Worm (Caenorhabditis elegans): ENCODE data around the gene hsd-2.

Gene hsd-2

DNA sequence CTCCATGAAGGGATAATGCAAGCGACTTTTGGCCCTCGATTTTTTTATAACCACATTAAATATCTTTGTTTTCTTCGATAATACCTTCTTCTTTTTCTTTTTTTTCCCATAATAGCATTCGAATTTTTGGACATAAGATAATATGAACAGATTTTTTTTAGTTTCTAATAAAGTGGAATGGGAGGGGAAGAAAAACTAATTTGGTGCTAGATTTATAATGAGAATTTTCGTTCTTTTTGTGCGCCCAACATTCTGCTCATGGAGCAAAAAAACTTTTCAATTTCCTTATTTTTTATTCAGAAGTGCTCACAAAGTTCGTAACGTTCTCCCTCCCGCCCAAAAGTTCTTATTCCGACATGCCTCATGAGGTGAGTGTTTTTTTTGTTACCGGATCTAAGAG lies 10.7 kb downstream of the hsd-2 start, which contains the start of gene ZC449.8:
Gene ZC449.8, plus strand, starts transcription at position 301 of the 400 bp plus-strand sequence.
- TF ChIP-seq nhr-21 (tag; optimal IDR thresholded peaks at IDR 0.05), result no peak
- TF ChIP-seq ZK546.5 (tag; optimal IDR thresholded peaks at IDR 0.05), result no peak
- TF ChIP-seq R02D3.7 (tag; optimal IDR thresholded peaks at IDR 0.05), result no peak
- TF ChIP-seq sem-4 (tag; optimal IDR thresholded peaks at IDR 0.05), result no peak
- TF ChIP-seq nhr-11 (tag; optimal IDR thresholded peaks at IDR 0.05), result no peak
- TF ChIP-seq egl-27 (tag; optimal IDR thresholded peaks at IDR 0.05), result no peak
- TF ChIP-seq nhr-25 (tag; optimal IDR thresholded peaks at IDR 0.05), result no peak
- no peak for TF ChIP-seq mdl-1 (tag; optimal IDR thresholded peaks at IDR 0.05)
- no peak for TF ChIP-seq dmd-4 (tag; optimal IDR thresholded peaks at IDR 0.05)
- no peak for TF ChIP-seq sma-3 (GFP tag; optimal IDR thresholded peaks at IDR 0.05)
- no peak for TF ChIP-seq alr-1 (tag; optimal IDR thresholded peaks at IDR 0.05)
- TF ChIP-seq zag-1 (tag; optimal IDR thresholded peaks at IDR 0.05), result no peak
- TF ChIP-seq peb-1 (tag; optimal IDR thresholded peaks at IDR 0.05), result no peak
- no peak for TF ChIP-seq C34F6.9 (tag; optimal IDR thresholded peaks at IDR 0.05)
- no peak for TF ChIP-seq ama-1 (optimal IDR thresholded peaks at IDR 0.05)
- TF ChIP-seq nhr-129 (tag; optimal IDR thresholded peaks at IDR 0.05), result no peak

DNA sequence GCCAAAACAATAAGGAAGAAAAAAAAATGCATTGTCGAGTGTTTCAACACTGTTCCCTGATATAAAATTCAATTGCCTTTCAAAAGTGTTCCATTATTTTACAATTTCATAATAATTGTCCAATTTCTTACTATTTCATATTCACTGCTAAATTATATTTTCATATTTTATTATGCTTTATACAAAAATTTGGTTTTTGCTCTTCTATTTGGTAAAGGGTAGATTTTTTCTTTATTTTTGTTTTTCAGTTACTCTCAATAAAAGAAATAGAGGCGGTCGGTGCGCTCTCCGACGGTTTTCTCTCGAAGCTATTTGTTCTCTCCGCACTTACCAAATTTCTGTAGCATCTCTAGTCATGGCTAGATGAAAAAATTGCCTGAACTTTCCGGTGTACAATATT lies 12.6 kb downstream of the hsd-2 start, which contains the start of gene sek-3:
Gene sek-3, plus strand, starts transcription at position 301 of the 400 bp plus-strand sequence.
- TF ChIP-seq nhr-77 (tag; optimal IDR thresholded peaks at IDR 0.05) (no peak), unc-55 (GFP tag; optimal IDR thresholded peaks at IDR 0.05) (no peak), nhr-129 (tag; optimal IDR thresholded peaks at IDR 0.05) (no peak)

DNA sequence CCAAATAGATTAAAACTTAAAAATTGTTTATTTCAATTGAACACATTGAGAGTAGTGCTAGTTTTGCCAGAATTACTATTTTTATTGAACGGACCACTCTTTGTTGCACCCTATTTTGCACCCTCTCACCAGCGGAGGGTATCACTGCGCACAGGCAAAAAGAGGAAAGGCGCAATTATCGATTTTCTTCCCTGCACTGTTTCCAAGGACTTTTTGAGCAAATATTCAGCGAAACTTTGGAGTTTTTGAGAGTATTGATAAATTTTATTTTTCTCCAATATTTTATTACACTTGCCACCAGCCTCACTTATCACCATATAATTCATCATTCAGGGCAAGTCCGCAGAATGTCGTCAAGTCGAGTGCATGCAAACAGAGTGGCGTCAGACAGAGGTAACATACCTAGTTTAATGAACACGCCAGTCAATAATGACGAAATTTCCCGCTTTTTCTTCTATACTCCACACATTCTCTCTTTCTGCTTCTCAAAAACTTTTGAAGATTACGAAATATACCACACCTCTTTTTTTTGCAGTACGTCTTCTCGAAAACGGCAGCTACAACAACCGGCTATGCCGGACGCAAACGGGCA lies 13.1 kb downstream of the hsd-2 start:
- no peak for TF ChIP-seq R02D3.7 (tag; optimal IDR thresholded peaks at IDR 0.05)
- no peak for TF ChIP-seq mbf-1 (tag; optimal IDR thresholded peaks at IDR 0.05)
- TF ChIP-seq mab-5 (tag; optimal IDR thresholded peaks at IDR 0.05), result no peak
- no peak for TF ChIP-seq peb-1 (tag; optimal IDR thresholded peaks at IDR 0.05)
- no peak for TF ChIP-seq lin-11 (tag; optimal IDR thresholded peaks at IDR 0.05)
- TF ChIP-seq sma-9 (GFP tag; optimal IDR thresholded peaks at IDR 0.05), result peak; percentile 20
- no peak for TF ChIP-seq sma-9 (tag; optimal IDR thresholded peaks at IDR 0.05)
- TF ChIP-seq crh-2 (tag; optimal IDR thresholded peaks at IDR 0.05), result peak; percentile 51
- TF ChIP-seq nhr-237 (tag; optimal IDR thresholded peaks at IDR 0.05), result no peak
- TF ChIP-seq mdl-1 (tag; optimal IDR thresholded peaks at IDR 0.05), result no peak
- no peak for TF ChIP-seq sma-3 (GFP tag; optimal IDR thresholded peaks at IDR 0.05)
- TF ChIP-seq C34F6.9 (tag; optimal IDR thresholded peaks at IDR 0.05), result peak; percentile 56
- TF ChIP-seq unc-62 (GFP tag; optimal IDR thresholded peaks at IDR 0.05), result no peak
- TF ChIP-seq nhr-10 (tag; optimal IDR thresholded peaks at IDR 0.05), result no peak
- TF ChIP-seq unc-55 (GFP tag; optimal IDR thresholded peaks at IDR 0.05), result peak; percentile 75
- no peak for TF ChIP-seq ama-1 (optimal IDR thresholded peaks at IDR 0.05)
- TF ChIP-seq unc-39 (tag; optimal IDR thresholded peaks at IDR 0.05), result no peak
- no peak for TF ChIP-seq nhr-25 (tag; optimal IDR thresholded peaks at IDR 0.05)
- TF ChIP-seq ztf-11 (tag; optimal IDR thresholded peaks at IDR 0.05), result no peak
- no peak for TF ChIP-seq nhr-23 (tag; optimal IDR thresholded peaks at IDR 0.05)
- TF ChIP-seq nhr-77 (tag; optimal IDR thresholded peaks at IDR 0.05), result no peak
- no peak for TF ChIP-seq ZK546.5 (tag; optimal IDR thresholded peaks at IDR 0.05)
- TF ChIP-seq lin-13 (GFP tag; optimal IDR thresholded peaks at IDR 0.05), result peak; percentile 18
- TF ChIP-seq ztf-4 (tag; optimal IDR thresholded peaks at IDR 0.05), result no peak
- TF ChIP-seq alr-1 (tag; optimal IDR thresholded peaks at IDR 0.05), result no peak
- TF ChIP-seq ceh-82 (tag; optimal IDR thresholded peaks at IDR 0.05), result no peak
- TF ChIP-seq Y55F3AM.14 (GFP tag; optimal IDR thresholded peaks at IDR 0.05), result no peak
- TF ChIP-seq lsy-2 (tag; optimal IDR thresholded peaks at IDR 0.05), result peak in 1 of 2 experiments; percentile 27
- TF ChIP-seq nhr-129 (tag; optimal IDR thresholded peaks at IDR 0.05), result peak; percentile 72
- no peak for TF ChIP-seq ceh-16 (tag; optimal IDR thresholded peaks at IDR 0.05)
- no peak for TF ChIP-seq nhr-12 (tag; optimal IDR thresholded peaks at IDR 0.05)
- no peak for TF ChIP-seq blmp-1 (tag; optimal IDR thresholded peaks at IDR 0.05; ENCODE audit: insufficient read depth)
- TF ChIP-seq ztf-1 (GFP tag; conservative IDR thresholded peaks at IDR 0.05), result no peak
- no peak for TF ChIP-seq egl-27 (tag; optimal IDR thresholded peaks at IDR 0.05)
- no peak for TF ChIP-seq skn-1 (tag; optimal IDR thresholded peaks at IDR 0.05)
- TF ChIP-seq gmeb-1 (tag; optimal IDR thresholded peaks at IDR 0.05), result peak; percentile 0
- no peak for TF ChIP-seq nhr-6 (tag; optimal IDR thresholded peaks at IDR 0.05)
- no peak for TF ChIP-seq aly-2 (tag; optimal IDR thresholded peaks at IDR 0.05)
- TF ChIP-seq elt-1 (tag; optimal IDR thresholded peaks at IDR 0.05), result no peak
- TF ChIP-seq snpc-4 (tag; optimal IDR thresholded peaks at IDR 0.05), result no peak
- no peak for TF ChIP-seq dmd-4 (tag; optimal IDR thresholded peaks at IDR 0.05)
- TF ChIP-seq nhr-11 (tag; optimal IDR thresholded peaks at IDR 0.05), result no peak
- TF ChIP-seq nhr-21 (tag; optimal IDR thresholded peaks at IDR 0.05), result no peak
- TF ChIP-seq lin-39 (tag; optimal IDR thresholded peaks at IDR 0.05), result no peak
- TF ChIP-seq F13H6.1 (tag; optimal IDR thresholded peaks at IDR 0.05), result no peak
- no peak for TF ChIP-seq elt-3 (tag; optimal IDR thresholded peaks at IDR 0.05)
- TF ChIP-seq zag-1 (tag; optimal IDR thresholded peaks at IDR 0.05), result no peak
- no peak for TF ChIP-seq sem-4 (tag; optimal IDR thresholded peaks at IDR 0.05)
